Fruit fly (Drosophila melanogaster) Kc167 (cell line): ENCODE data around the gene CG1578.

Experiments used
- Sin3A ChIP-seq: fragments of >200 bp; optimal IDR thresholded peaks from 2 replicates; lab custom pipeline; 2018; ENCODE audit warnings: missing external identifiers
- h ChIP-seq: fragments of >200 bp; optimal IDR thresholded peaks from 3 replicates; lab custom pipeline; 2018; ENCODE audit warnings: missing external identifiers
- insv ChIP-seq: fragments of >200 bp; optimal IDR thresholded peaks from 3 replicates; lab custom pipeline; 2018; ENCODE audit warnings: missing external identifiers
- psq ChIP-seq: fragments of >200 bp; optimal IDR thresholded peaks from 2 replicates; lab custom pipeline; 2017; ENCODE audit warnings: missing external identifiers
- ttk ChIP-seq: sonication (Bioruptor generic); optimal IDR thresholded peaks from 2 replicates; lab custom pipeline; 2017; ENCODE audit warnings: missing external identifiers

DNA sequence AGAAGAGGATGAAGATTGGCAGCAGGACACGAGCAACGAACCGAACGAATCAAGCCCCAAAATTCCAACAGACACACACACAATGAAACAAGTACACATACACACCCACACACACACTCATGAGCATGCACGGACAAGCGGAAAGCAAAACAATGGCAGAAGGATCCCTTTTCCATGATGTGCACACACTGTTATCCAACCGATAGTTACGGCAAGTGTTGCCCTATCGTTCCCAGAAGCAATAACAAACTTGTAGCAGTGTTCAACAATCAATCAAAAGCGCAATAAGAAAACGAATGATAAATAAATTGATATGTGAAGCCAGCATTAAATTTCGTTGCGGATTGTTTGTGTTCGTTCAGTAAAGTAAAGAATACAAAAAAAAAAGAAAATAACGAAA is 19.4 kb downstream of the CG1578 start:
- TF ChIP-seq psq (lab: Kevin White, UChicago) (no peak), h (lab: Kevin White, UChicago) (no peak), ttk (lab: Kevin White, UChicago) (no peak), Sin3A (lab: Kevin White, UChicago) (no peak), insv (lab: Kevin White, UChicago) (no peak)
